Fruit fly (Drosophila melanogaster) whole organism, embryonic: Measurements from ENCODE around the gene CG14286.

Experiments
- Abd-B ChIP-seq: fragments of 200-800 bp; sonication (Bioruptor generic); optimal IDR thresholded peaks from 2 replicates; lab custom pipeline; 2018; ENCODE audit warnings: missing biosample characterization, mild to moderate bottlenecking, missing genetic modification characterization, moderate library complexity
- Ada2b ChIP-seq: fragments of 200-800 bp; sonication (Bioruptor generic); IDR thresholded peaks from 2 replicates; pipeline ENCODE4 v1.3.6; 2022; ENCODE audit warnings: missing biosample characterization, missing genetic modification characterization
- B-H2 ChIP-seq: fragments of 200-800 bp; sonication (Bioruptor generic); optimal IDR thresholded peaks from 2 replicates; lab custom pipeline; 2018; ENCODE audit warnings: missing biosample characterization, mild to moderate bottlenecking, missing genetic modification characterization
- CG10431 ChIP-seq: fragments of 200-800 bp; sonication (Bioruptor generic); optimal IDR thresholded peaks from 3 replicates; lab custom pipeline; 2018; ENCODE audit warnings: missing biosample characterization, mild to moderate bottlenecking, missing genetic modification characterization
- CG10462 ChIP-seq: fragments of 200-800 bp; sonication (Bioruptor generic); optimal IDR thresholded peaks from 2 replicates; lab custom pipeline; 2016; ENCODE audit warnings: missing biosample characterization, missing genetic modification characterization
- CG11456 ChIP-seq: fragments of 200-800 bp; sonication (Bioruptor generic); IDR thresholded peaks from 3 replicates; pipeline ENCODE4 v1.3.6; 2022; ENCODE audit warnings: missing biosample characterization, missing genetic modification characterization
- CG12155 ChIP-seq: fragments of 200-800 bp; sonication (Bioruptor generic); optimal IDR thresholded peaks from 3 replicates; lab custom pipeline; 2016; ENCODE audit warnings: missing biosample characterization, missing genetic modification characterization
- CG12219 ChIP-seq: fragments of 200-800 bp; sonication (Bioruptor generic); optimal IDR thresholded peaks from 3 replicates; lab custom pipeline; 2018; ENCODE audit warnings: missing biosample characterization, mild to moderate bottlenecking, missing genetic modification characterization
- CG12391 ChIP-seq: fragments of 200-800 bp; sonication (Bioruptor generic); optimal IDR thresholded peaks from 3 replicates; lab custom pipeline; 2018; ENCODE audit warnings: missing biosample characterization, mild to moderate bottlenecking, missing genetic modification characterization, moderate library complexity
- CG1647 ChIP-seq: fragments of 200-800 bp; sonication (Bioruptor generic); optimal IDR thresholded peaks from 3 replicates; lab custom pipeline; 2016; ENCODE audit warnings: missing biosample characterization, missing genetic modification characterization
- CG17186 ChIP-seq: fragments of 200-800 bp; sonication (Bioruptor generic); optimal IDR thresholded peaks from 3 replicates; lab custom pipeline; 2017; ENCODE audit warnings: missing biosample characterization, missing genetic modification reagents, missing genetic modification characterization
- CG17568 ChIP-seq: fragments of 200-800 bp; sonication (Bioruptor generic); optimal IDR thresholded peaks from 2 replicates; lab custom pipeline; 2018; ENCODE audit warnings: missing biosample characterization, mild to moderate bottlenecking, missing genetic modification characterization, moderate library complexity
- CG17802 ChIP-seq: fragments of 200-800 bp; sonication (Bioruptor generic); optimal IDR thresholded peaks from 2 replicates; lab custom pipeline; 2018; ENCODE audit warnings: missing biosample characterization, mild to moderate bottlenecking, missing genetic modification characterization, moderate library complexity
- CG18011 ChIP-seq: fragments of 200-800 bp; sonication (Bioruptor generic); optimal IDR thresholded peaks from 2 replicates; lab custom pipeline; 2017; ENCODE audit warnings: missing biosample characterization, missing genetic modification characterization, mild to moderate bottlenecking, moderate library complexity, missing genotype
- CG18619 ChIP-seq: fragments of 200-800 bp; sonication (Bioruptor generic); optimal IDR thresholded peaks from 3 replicates; lab custom pipeline; 2017; ENCODE audit warnings: missing biosample characterization, mild to moderate bottlenecking, missing genetic modification characterization
- CG30403 ChIP-seq: fragments of 200-800 bp; sonication (Bioruptor generic); optimal IDR thresholded peaks from 3 replicates; lab custom pipeline; 2016; ENCODE audit warnings: missing biosample characterization, missing genetic modification characterization
- CG34422 ChIP-seq: fragments of 200-800 bp; sonication (Bioruptor generic); IDR thresholded peaks from 3 replicates; pipeline ENCODE4 v1.3.6; 2022; ENCODE audit warnings: missing biosample characterization, missing genetic modification characterization
- CG4730 ChIP-seq: fragments of 200-800 bp; sonication (Bioruptor generic); IDR thresholded peaks from 2 replicates; pipeline ENCODE4 v1.3.6; 2022; ENCODE audit warnings: missing biosample characterization, missing genetic modification characterization
- CG4820 ChIP-seq: fragments of 200-800 bp; sonication (Bioruptor generic); optimal IDR thresholded peaks from 3 replicates; lab custom pipeline; 2016; ENCODE audit warnings: missing biosample characterization, missing genetic modification characterization
- CG4854 ChIP-seq: fragments of 200-800 bp; sonication (Bioruptor generic); optimal IDR thresholded peaks from 2 replicates; lab custom pipeline; 2016; ENCODE audit warnings: missing biosample characterization, missing genetic modification characterization, inconsistent platforms
- CG8924 ChIP-seq: fragments of 200-800 bp; optimal IDR thresholded peaks from 3 replicates; lab custom pipeline; 2019; ENCODE audit warnings: missing biosample characterization, mild to moderate bottlenecking, missing genetic modification characterization, moderate library complexity
- CTCF ChIP-seq: fragments of 200-800 bp; sonication (Bioruptor generic); optimal IDR thresholded peaks from 2 replicates; lab custom pipeline; 2017; ENCODE audit warnings: missing biosample characterization, mild to moderate bottlenecking, missing genetic modification characterization, moderate library complexity
- CrebB ChIP-seq: fragments of 200-800 bp; sonication (Bioruptor generic); optimal IDR thresholded peaks from 3 replicates; lab custom pipeline; 2018; ENCODE audit warnings: missing biosample characterization, mild to moderate bottlenecking, missing genetic modification characterization
- H2.0 ChIP-seq: fragments of 200-800 bp; sonication (Bioruptor generic); IDR thresholded peaks from 2 replicates; pipeline ENCODE4 v1.3.6; 2022; ENCODE audit warnings: missing biosample characterization, missing genetic modification characterization
- HLHmδ ChIP-seq: fragments of 200-800 bp; sonication (Bioruptor generic); optimal IDR thresholded peaks from 2 replicates; lab custom pipeline; 2018; ENCODE audit warnings: missing biosample characterization, mild to moderate bottlenecking, missing genetic modification characterization, moderate library complexity
- Lhr ChIP-seq: fragments of 200-800 bp; sonication (Bioruptor generic); optimal IDR thresholded peaks from 3 replicates; lab custom pipeline; 2017; ENCODE audit warnings: mild to moderate bottlenecking, missing biosample characterization, missing genetic modification reagents, missing genetic modification characterization
- MTF-1 ChIP-seq: fragments of 200-800 bp; sonication (Bioruptor generic); optimal IDR thresholded peaks from 2 replicates; lab custom pipeline; 2018; ENCODE audit warnings: missing biosample characterization, mild to moderate bottlenecking, missing genetic modification characterization, borderline replicate concordance
- Mad ChIP-seq: fragments of 200-800 bp; sonication (Bioruptor generic); optimal IDR thresholded peaks from 2 replicates; lab custom pipeline; 2016; ENCODE audit warnings: missing biosample characterization, missing genetic modification characterization
- Med ChIP-seq: fragments of 200-800 bp; sonication (Bioruptor generic); peaks from one replicate; lab custom pipeline; 2016; ENCODE audit warnings: missing biosample characterization, missing genetic modification characterization, mild to moderate bottlenecking, inconsistent platforms, moderate library complexity
- Myb ChIP-seq: fragments of 200-800 bp; sonication (Bioruptor generic); optimal IDR thresholded peaks from 2 replicates; lab custom pipeline; 2016; ENCODE audit warnings: missing biosample characterization, missing genetic modification characterization
- Nf-YA ChIP-seq: fragments of 200-800 bp; sonication (Bioruptor generic); IDR thresholded peaks from 2 replicates; pipeline ENCODE4 v1.3.6; 2022; ENCODE audit warnings: missing biosample characterization, missing genetic modification characterization
- Oli ChIP-seq: fragments of 200-800 bp; sonication (Bioruptor generic); optimal IDR thresholded peaks from 2 replicates; lab custom pipeline; 2018; ENCODE audit warnings: missing biosample characterization, mild to moderate bottlenecking, missing genetic modification characterization, moderate library complexity
- Xrp1 ChIP-seq: fragments of 200-800 bp; sonication (Bioruptor generic); IDR thresholded peaks from 2 replicates; pipeline ENCODE4 v1.3.6; 2022; ENCODE audit warnings: missing biosample characterization, missing genetic modification characterization
- bowl ChIP-seq: fragments of 200-800 bp; sonication (Bioruptor generic); IDR thresholded peaks from 2 replicates; pipeline ENCODE4 v1.3.6; 2022; ENCODE audit warnings: missing biosample characterization, missing genetic modification characterization
- chif ChIP-seq, 2 experiments: fragments of 200-800 bp; sonication (Bioruptor generic); optimal IDR thresholded peaks; 3 replicates each; lab custom pipeline; 2016; ENCODE audit warnings: missing biosample characterization in 2 of 2, missing genetic modification characterization in 2 of 2
- chinmo ChIP-seq: fragments of 200-800 bp; sonication (Bioruptor generic); IDR thresholded peaks from 4 replicates; pipeline ENCODE4 v1.3.6; 2022; ENCODE audit warnings: missing biosample characterization, missing genetic modification characterization; ENCODE audit not compliant: partially characterized antibody
- dmrt99B ChIP-seq: fragments of 200-800 bp; sonication (Bioruptor generic); optimal IDR thresholded peaks from 2 replicates; lab custom pipeline; 2018; ENCODE audit warnings: missing biosample characterization, mild to moderate bottlenecking, missing genetic modification characterization, moderate library complexity
- dpn ChIP-seq, 2 experiments: fragments of 200-800 bp; sonication (Bioruptor generic); optimal IDR thresholded peaks; 3 replicates each; lab custom pipeline; 2016; ENCODE audit warnings: missing biosample characterization in 2 of 2, missing genetic modification characterization in 2 of 2
- gsb ChIP-seq: fragments of 200-800 bp; sonication (Bioruptor generic); IDR thresholded peaks from 2 replicates; pipeline ENCODE4 v1.3.6; 2022; ENCODE audit warnings: missing biosample characterization, missing genetic modification characterization
- hb ChIP-seq: fragments of 200-800 bp; sonication (Bioruptor generic); IDR thresholded peaks from 3 replicates; pipeline ENCODE4 v1.3.6; 2022; ENCODE audit warnings: missing biosample characterization, missing genetic modification characterization; ENCODE audit not compliant: partially characterized antibody
- hkb ChIP-seq, 2 experiments: fragments of 200-800 bp in 1 of 2; fragments of >200 bp in 1 of 2; sonication (Bioruptor generic) in 1 of 2; IDR thresholded peaks in 1 of 2; optimal IDR thresholded peaks in 1 of 2; 2 replicates each; pipeline versions ENCODE4 v1.3.6 to Lab custom; 2017 to 2022; ENCODE audit warnings: missing biosample characterization in 1 of 2, missing genetic modification characterization in 1 of 2
- jigr1 ChIP-seq: fragments of 200-800 bp; sonication (Bioruptor generic); IDR thresholded peaks from 3 replicates; pipeline ENCODE4 v1.3.6; 2022; ENCODE audit warnings: missing biosample characterization, missing genetic modification characterization
- klu ChIP-seq: fragments of 200-800 bp; sonication (Bioruptor generic); IDR thresholded peaks from 2 replicates; pipeline ENCODE4 v1.3.6; 2022; ENCODE audit warnings: missing biosample characterization, missing genetic modification characterization
- lbe ChIP-seq: fragments of 200-800 bp; sonication (Bioruptor generic); optimal IDR thresholded peaks from 2 replicates; lab custom pipeline; 2016; ENCODE audit warnings: missing biosample characterization, mild to moderate bottlenecking, missing genetic modification characterization
- sc ChIP-seq, 3 experiments: fragments of >200 bp in 2 of 3; fragments of 200-800 bp in 1 of 3; sonication (Bioruptor generic) in 1 of 3; optimal IDR thresholded peaks; 2 replicates in 2 of 3; 3 replicates in 1 of 3; lab custom pipeline; 2017; ENCODE audit warnings: mild to moderate bottlenecking in 1 of 3, missing biosample characterization in 1 of 3, missing genetic modification characterization in 1 of 3, missing genetic modification reagents in 1 of 3
- sd ChIP-seq: fragments of 200-800 bp; sonication (Bioruptor generic); optimal IDR thresholded peaks from 3 replicates; lab custom pipeline; 2018; ENCODE audit warnings: missing biosample characterization, mild to moderate bottlenecking, missing genetic modification characterization, moderate library complexity
- slp2 ChIP-seq: fragments of 200-800 bp; sonication (Bioruptor generic); optimal IDR thresholded peaks from 2 replicates; lab custom pipeline; 2016; ENCODE audit warnings: missing biosample characterization, missing genetic modification characterization
- tgo ChIP-seq: fragments of 200-800 bp; sonication (Bioruptor generic); IDR thresholded peaks from 3 replicates; pipeline ENCODE4 v1.3.6; 2022; ENCODE audit warnings: missing biosample characterization, missing genetic modification characterization
- unpg ChIP-seq: fragments of 200-800 bp; sonication (Bioruptor generic); optimal IDR thresholded peaks from 3 replicates; lab custom pipeline; 2018; ENCODE audit warnings: missing biosample characterization, mild to moderate bottlenecking, missing genetic modification characterization, moderate library complexity
- vvl ChIP-seq: fragments of 200-800 bp; sonication (Bioruptor generic); IDR thresholded peaks from 2 replicates; pipeline ENCODE4 v1.3.6; 2022; ENCODE audit warnings: missing biosample characterization, missing genetic modification characterization

The CG14286 gene

dm6 chr3R:19028758-19029157 is 4.9 kb downstream of the CG14286 start, which contains the start of the genes GatA and P5cr (continued):
- TF ChIP-seq CG11456 (GFP tag; lab: Robert Waterston, UW) (peak; percentile 96), CG12155 (GFP tag; lab: Kevin White, UChicago) (peak; percentile 83), CG4730 (GFP tag; lab: Robert Waterston, UW) (peak; percentile 61), CG17186 (GFP tag; lab: Kevin White, UChicago) (no peak), CG10431 (GFP tag; lab: Kevin White, UChicago) (peak; percentile 5), sc (optimal IDR thresholded peaks at IDR 0.05; lab: Kevin White, UChicago) (no peak), sc (GFP tag; optimal IDR thresholded peaks at IDR 0.05; lab: Kevin White, UChicago) (no peak), H2.0 (GFP tag; lab: Robert Waterston, UW) (peak; percentile 81), CG12391 (tag; lab: Kevin White, UChicago) (peak; percentile 74), CG1647 (GFP tag; lab: Kevin White, UChicago) (peak; percentile 82), CG10462 (GFP tag; lab: Kevin White, UChicago) (peak; percentile 8), unpg (GFP tag; lab: Kevin White, UChicago) (peak; percentile 76), hkb (optimal IDR thresholded peaks at IDR 0.05; lab: Kevin White, UChicago) (no peak), hkb (GFP tag; IDR thresholded peaks at IDR 0.05; lab: Robert Waterston, UW) (peak; percentile 69), CG17802 (tag; lab: Kevin White, UChicago) (peak; percentile 12), MTF-1 (GFP tag; lab: Kevin White, UChicago) (peak; percentile 73), Mad (GFP tag; lab: Kevin White, UChicago) (peak; percentile 78), Myb (GFP tag; lab: Kevin White, UChicago) (peak; percentile 85), bowl (0 out of 2 replicates have a peak, but pooled peaks have one; percentile 21), lbe (GFP tag; lab: Kevin White, UChicago) (peak; percentile 56), Abd-B (GFP tag; lab: Kevin White, UChicago) (peak; percentile 50), hb (GFP tag; lab: Robert Waterston, UW) (no peak), Xrp1 (GFP tag; lab: Robert Waterston, UW) (peak; percentile 60), Med (GFP tag; lab: Kevin White, UChicago) (peak; percentile 98), sd (tag; lab: Kevin White, UChicago) (peak; percentile 74), CrebB (tag; lab: Kevin White, UChicago) (peak; percentile 80), Ada2b (GFP tag; lab: Robert Waterston, UW) (peak; percentile 76), dpn (GFP tag; optimal IDR thresholded peaks at IDR 0.05; lab: Kevin White, UChicago) (peak; percentile 83 to 92), dmrt99B (tag; lab: Kevin White, UChicago) (no peak), B-H2 (GFP tag; lab: Kevin White, UChicago) (peak; percentile 83), CG30403 (GFP tag; lab: Kevin White, UChicago) (peak; percentile 88), Oli (peak; percentile 60), chinmo (no peak), CG17568 (no peak), HLHmδ (GFP tag; lab: Kevin White, UChicago) (no peak), CTCF (peak; percentile 6), Lhr (GFP tag; lab: Kevin White, UChicago) (no peak), CG8924 (tag; lab: Kevin White, UChicago) (peak; percentile 71), jigr1 (GFP tag; lab: Robert Waterston, UW) (no peak), tgo (GFP tag; lab: Robert Waterston, UW) (peak; percentile 72), chif (GFP tag; optimal IDR thresholded peaks at IDR 0.05; lab: Kevin White, UChicago) (peak; percentile 73 to 76), gsb (GFP tag; lab: Robert Waterston, UW) (peak; percentile 80), Nf-YA (GFP tag; lab: Robert Waterston, UW) (peak; percentile 46; the same call in 1 of the 2 replicates), CG34422 (GFP tag; lab: Robert Waterston, UW) (peak; percentile 77; the same call in 1 of the 3 replicates), CG18011 (GFP tag; lab: Kevin White, UChicago) (peak; percentile 70), slp2 (GFP tag; lab: Kevin White, UChicago) (peak; percentile 76), vvl (GFP tag; lab: Robert Waterston, UW) (peak; percentile 87), CG4854 (GFP tag; lab: Kevin White, UChicago) (peak; percentile 56), klu (peak; percentile 58), CG12219 (GFP tag; lab: Kevin White, UChicago) (peak; percentile 64), CG4820 (GFP tag; lab: Kevin White, UChicago) (peak; percentile 47), CG18619 (peak; percentile 69)
